Worm (Caenorhabditis elegans): ENCODE data around the gene M18.6.

The M18.6 gene

ce11 chrIV:12084178-12084577, 36.9 kb upstream of the M18.6 start, which contains the start of gene repo-1:
Gene repo-1 (plus strand): TSS chrIV:12084478.
- TF ChIP-seq ceh-63 (GFP tag; optimal IDR thresholded peaks at IDR 0.05) (no peak), unc-62 (GFP tag; optimal IDR thresholded peaks at IDR 0.05) (no peak), jun-1 (tag; optimal IDR thresholded peaks at IDR 0.05) (no peak), efl-1 (optimal IDR thresholded peaks at IDR 0.05) (no peak), efl-1 (GFP tag; optimal IDR thresholded peaks at IDR 0.05 in 1 of 2) (peak in 1 of 2 experiments; percentile 64), mef-2 (tag; optimal IDR thresholded peaks at IDR 0.05) (no peak)

- TF ChIP-seq fos-1 (tag; optimal IDR thresholded peaks at IDR 0.05): no peak
- no peak for TF ChIP-seq C04F5.9 (tag; optimal IDR thresholded peaks at IDR 0.05)
- TF ChIP-seq ceh-82 (tag; optimal IDR thresholded peaks at IDR 0.05): no peak
- TF ChIP-seq F16B12.6 (tag; optimal IDR thresholded peaks at IDR 0.05): no peak
- TF ChIP-seq lin-14 (GFP tag; optimal IDR thresholded peaks at IDR 0.05): no peak
Measured at ce11 chrIV:12084587-12084986, 36.5 kb upstream of the M18.6 start.

- TF ChIP-seq C04F5.9 (tag; optimal IDR thresholded peaks at IDR 0.05) (no peak), hlh-4 (tag; optimal IDR thresholded peaks at IDR 0.05) (no peak), zip-4 (GFP tag; optimal IDR thresholded peaks at IDR 0.05) (no peak), sptf-1 (tag; optimal IDR thresholded peaks at IDR 0.05) (no peak), aha-1 (tag; optimal IDR thresholded peaks at IDR 0.05) (no peak), pqm-1 (tag; optimal IDR thresholded peaks at IDR 0.05) (no peak), ets-5 (GFP tag; IDR thresholded peaks at IDR 0.05) (no peak), C34B4.2 (tag; optimal IDR thresholded peaks at IDR 0.05) (no peak), rnt-1 (tag; optimal IDR thresholded peaks at IDR 0.05) (no peak), pax-3 (tag; optimal IDR thresholded peaks at IDR 0.05) (no peak), fkh-8 (tag; optimal IDR thresholded peaks at IDR 0.05) (no peak), lin-35 (GFP tag; optimal IDR thresholded peaks at IDR 0.05) (no peak), zag-1 (tag; optimal IDR thresholded peaks at IDR 0.05) (no peak), mep-1 (tag; optimal IDR thresholded peaks at IDR 0.05) (no peak)
Measured at ce11 chrIV:12085120-12085519, 36.0 kb upstream of the M18.6 start, which contains the start of gene rbm-34. Gene rbm-34 (plus strand): TSS chrIV:12085420.

- TF ChIP-seq lsy-2 (tag; optimal IDR thresholded peaks at IDR 0.05): peak; percentile 56 to 59
- TF ChIP-seq dsc-1 (tag; optimal IDR thresholded peaks at IDR 0.05): peak; percentile 65
- peak; percentile 48 to 57 for TF ChIP-seq efl-1 (optimal IDR thresholded peaks at IDR 0.05)
- peak; percentile 28 to 95 for TF ChIP-seq efl-1 (GFP tag; optimal IDR thresholded peaks at IDR 0.05 in 1 of 2)
- peak; percentile 73 for TF ChIP-seq C16A3.4 (tag; optimal IDR thresholded peaks at IDR 0.05)
- TF ChIP-seq mep-1 (tag; optimal IDR thresholded peaks at IDR 0.05): peak; percentile 67
- TF ChIP-seq fkh-4 (tag; optimal IDR thresholded peaks at IDR 0.05; ENCODE audit: borderline replicate concordance): no peak
- TF ChIP-seq jun-1 (tag; optimal IDR thresholded peaks at IDR 0.05): no peak
- no peak for TF ChIP-seq pag-3 (tag; optimal IDR thresholded peaks at IDR 0.05; ENCODE audit: borderline replicate concordance, insufficient read depth)
- TF ChIP-seq egl-27 (tag; optimal IDR thresholded peaks at IDR 0.05): no peak
- TF ChIP-seq nhr-11 (tag; optimal IDR thresholded peaks at IDR 0.05): no peak
- peak in 4 of 6 experiments; percentile 41 to 59 (median 48) for TF ChIP-seq elt-3 (tag; optimal IDR thresholded peaks at IDR 0.05)
- TF ChIP-seq fkh-10 (GFP tag; optimal IDR thresholded peaks at IDR 0.05): peak; percentile 26
- peak; percentile 80 for TF ChIP-seq snu-23 (GFP tag; optimal IDR thresholded peaks at IDR 0.05)
- TF ChIP-seq elt-2 (tag; optimal IDR thresholded peaks at IDR 0.05): peak; percentile 13
- peak; percentile 28 for TF ChIP-seq unc-86 (tag; optimal IDR thresholded peaks at IDR 0.05)
- peak; percentile 78 for TF ChIP-seq nhr-47 (tag; optimal IDR thresholded peaks at IDR 0.05)
- TF ChIP-seq swsn-7 (tag; optimal IDR thresholded peaks at IDR 0.05): peak; percentile 69
- TF ChIP-seq dpl-1 (GFP tag; optimal IDR thresholded peaks at IDR 0.05): peak; percentile 41 to 51 (median 42)
- TF ChIP-seq nhr-90 (tag; optimal IDR thresholded peaks at IDR 0.05; ENCODE audit: poor library complexity): peak; percentile 85
- TF ChIP-seq unc-30 (tag; optimal IDR thresholded peaks at IDR 0.05): no peak
- TF ChIP-seq nhr-28 (tag; optimal IDR thresholded peaks at IDR 0.05): no peak
- TF ChIP-seq ztf-4 (tag; optimal IDR thresholded peaks at IDR 0.05): peak; percentile 62
- peak; percentile 86 for TF ChIP-seq rnt-1 (tag; optimal IDR thresholded peaks at IDR 0.05)
- TF ChIP-seq lin-35 (GFP tag; optimal IDR thresholded peaks at IDR 0.05): peak; percentile 53 to 83
- TF ChIP-seq nhr-76 (tag; optimal IDR thresholded peaks at IDR 0.05): peak; percentile 38
- no peak for TF ChIP-seq aly-2 (tag; optimal IDR thresholded peaks at IDR 0.05)
- TF ChIP-seq nhr-19 (GFP tag; conservative IDR thresholded peaks at IDR 0.05): peak; percentile 69
- TF ChIP-seq vab-15 (tag; optimal IDR thresholded peaks at IDR 0.05): no peak
- TF ChIP-seq mab-9 (GFP tag; IDR thresholded peaks at IDR 0.05): no peak
Measured at ce11 chrIV:12086498-12086897, 34.6 kb upstream of the M18.6 start.

Data from whole organism, L1 larva.